Worm (Caenorhabditis elegans): ENCODE results near the gene F10G2.10.
"Not testable (repeated sequence)": the region's sequence is repeated elsewhere in the genome, so short reads cannot be mapped to it uniquely, and the experiment has no call there.

The F10G2.10 gene

ce11 chrV:7337218-7337617 is 15.2 kb downstream of the F10G2.10 start, which contains the start of gene F10G2.7:
TSS of gene F10G2.7 (minus strand) at chrV:7337318.
- TF ChIP-seq nhr-232, odd-2, dve-1 (tag; optimal IDR thresholded peaks at IDR 0.05): not testable (repeated sequence)

- TF ChIP-seq hlh-13 (GFP tag; optimal IDR thresholded peaks at IDR 0.05) (no peak), fax-1 (tag; optimal IDR thresholded peaks at IDR 0.05) (no peak), sox-4 (tag; optimal IDR thresholded peaks at IDR 0.05) (no peak), odd-2 (tag; optimal IDR thresholded peaks at IDR 0.05) (no peak), T23F11.4 (GFP tag; optimal IDR thresholded peaks at IDR 0.05) (no peak), C08G9.2 (tag; optimal IDR thresholded peaks at IDR 0.05) (no peak), ceh-18 (tag; optimal IDR thresholded peaks at IDR 0.05) (no peak)
Observed at ce11 chrV:7339831-7340230, 17.8 kb downstream of the F10G2.10 start, which contains the start of gene srh-187. TSS of gene srh-187 (minus strand) at chrV:7339931.

- TF ChIP-seq fax-1 (tag; optimal IDR thresholded peaks at IDR 0.05): no peak
- no peak for TF ChIP-seq ceh-48 (tag; optimal IDR thresholded peaks at IDR 0.05)
- TF ChIP-seq lin-11 (tag; optimal IDR thresholded peaks at IDR 0.05): no peak
- TF ChIP-seq sox-2 (GFP tag; IDR thresholded peaks at IDR 0.05): no peak
- no peak for TF ChIP-seq pax-1 (tag; optimal IDR thresholded peaks at IDR 0.05)
- no peak for TF ChIP-seq eyg-1 (tag; optimal IDR thresholded peaks at IDR 0.05)
- no peak for TF ChIP-seq ceh-34 (tag; optimal IDR thresholded peaks at IDR 0.05)
- TF ChIP-seq syd-9 (tag; optimal IDR thresholded peaks at IDR 0.05): no peak
- TF ChIP-seq unc-55 (GFP tag; optimal IDR thresholded peaks at IDR 0.05): no peak
Observed at ce11 chrV:7341942-7342341, 19.9 kb downstream of the F10G2.10 start, which contains the start of the genes nhr-263 and nhr-148. TSS of gene nhr-263 (minus strand) at chrV:7342042. TSS of gene nhr-148 (plus strand) at chrV:7342156.

- TF ChIP-seq hlh-8 (tag; optimal IDR thresholded peaks at IDR 0.05) (no peak), pag-3 (tag; optimal IDR thresholded peaks at IDR 0.05; ENCODE audit: borderline replicate concordance) (no peak), hlh-15 (tag; optimal IDR thresholded peaks at IDR 0.05) (no peak), ceh-48 (tag; optimal IDR thresholded peaks at IDR 0.05) (no peak), syd-9 (tag; optimal IDR thresholded peaks at IDR 0.05) (no peak), zip-5 (tag; optimal IDR thresholded peaks at IDR 0.05) (no peak), elt-2 (tag; optimal IDR thresholded peaks at IDR 0.05) (no peak), ceh-2 (tag; optimal IDR thresholded peaks at IDR 0.05) (no peak), sox-2 (GFP tag; IDR thresholded peaks at IDR 0.05) (no peak), C38D4.7 (GFP tag; optimal IDR thresholded peaks at IDR 0.05) (no peak), rnt-1 (tag; optimal IDR thresholded peaks at IDR 0.05) (no peak), ref-2 (tag; optimal IDR thresholded peaks at IDR 0.05) (no peak), F13H6.1 (tag; optimal IDR thresholded peaks at IDR 0.05) (no peak), unc-86 (tag; optimal IDR thresholded peaks at IDR 0.05) (no peak), nfya-1 (tag; optimal IDR thresholded peaks at IDR 0.05) (no peak), che-1 (tag; optimal IDR thresholded peaks at IDR 0.05) (no peak), K02D7.2 (tag; optimal IDR thresholded peaks at IDR 0.05) (no peak)
Observed at ce11 chrV:7343522-7343921, 21.5 kb downstream of the F10G2.10 start, which contains the start of gene srh-244. TSS of gene srh-244 (plus strand) at chrV:7343822.

ce11 chrV:7345494-7345893 is 23.5 kb downstream of the F10G2.10 start, which contains the start of gene nhr-147:
TSS of gene nhr-147 (plus strand) at chrV:7345794.
- not testable (repeated sequence) for TF ChIP-seq nhr-11 (tag; optimal IDR thresholded peaks at IDR 0.05); ceh-45 (GFP tag; IDR thresholded peaks at IDR 0.05); hlh-15 (tag; optimal IDR thresholded peaks at IDR 0.05)

Measured in whole organism, late embryonic.